Fruit fly (Drosophila melanogaster): ENCODE results near the gene ND-15.
A peak's percentile ranks its signal among the peaks of the same experiment; 100 is the strongest.

ND-15 gene

DNA sequence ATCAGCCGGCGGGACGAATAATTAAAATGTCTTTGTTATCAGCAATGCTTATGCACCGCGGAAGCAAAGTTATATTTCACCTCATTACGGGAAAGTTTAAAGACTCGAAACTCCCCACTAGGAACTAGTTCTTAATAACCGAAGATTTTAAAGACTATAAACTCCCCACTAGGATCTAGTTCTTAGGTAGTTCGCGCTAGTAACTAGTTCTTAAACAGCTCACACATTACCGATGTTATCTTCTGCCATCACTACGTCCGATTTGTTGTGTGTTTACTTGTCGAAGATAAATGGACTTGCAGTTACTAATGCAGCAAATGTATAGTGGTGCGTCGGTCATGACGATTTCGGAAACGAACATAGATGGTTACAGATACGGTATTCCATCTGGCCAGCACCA, 28.6 kb downstream of the ND-15 start, which contains the start of the genes CG31974 and CG11454:
Gene CG31974 (minus strand): TSS at position 4 of the 400 bp plus-strand sequence.
Gene CG11454 (plus strand): TSS at position 236 of the 400 bp plus-strand sequence.
- TF ChIP-seq cas (GFP tag; IDR thresholded peaks at IDR 0.05) (no peak), Gsc (GFP tag; IDR thresholded peaks at IDR 0.05) (no peak), CG2889 (GFP tag; IDR thresholded peaks at IDR 0.05) (no peak), CG8359 (GFP tag; optimal IDR thresholded peaks at IDR 0.05; ENCODE audit: borderline replicate concordance) (no peak), Rfx (GFP tag; IDR thresholded peaks at IDR 0.05) (peak; percentile 18; the same call in 1 of the 2 replicates), CG1602 (GFP tag; optimal IDR thresholded peaks at IDR 0.05) (no peak), Pdp1 (GFP tag; optimal IDR thresholded peaks at IDR 0.05) (peak in 1 of 2 experiments; percentile 63), CG3281 (GFP tag; optimal IDR thresholded peaks at IDR 0.05) (no peak), Hey (tag; optimal IDR thresholded peaks at IDR 0.05) (no peak), Eip74EF (GFP tag; optimal IDR thresholded peaks at IDR 0.05) (peak in 1 of 2 experiments; percentile 69), pum (GFP tag; optimal IDR thresholded peaks at IDR 0.05) (peak; percentile 0), onecut (GFP tag; IDR thresholded peaks at IDR 0.05) (no peak), ind (GFP tag; optimal IDR thresholded peaks at IDR 0.05) (no peak), CG10565 (GFP tag; optimal IDR thresholded peaks at IDR 0.05) (no peak), Bdp1 (GFP tag; optimal IDR thresholded peaks at IDR 0.05) (no peak), phol (tag; optimal IDR thresholded peaks at IDR 0.05) (no peak), CG34422 (GFP tag; IDR thresholded peaks at IDR 0.05) (no peak), CG11723 (GFP tag; optimal IDR thresholded peaks at IDR 0.05) (no peak), Antp (GFP tag; optimal IDR thresholded peaks at IDR 0.05) (no peak), stc (GFP tag; IDR thresholded peaks at IDR 0.05) (no peak; the same call in 1 of the 2 replicates), CG7556 (GFP tag; optimal IDR thresholded peaks at IDR 0.05) (no peak), tup (GFP tag; optimal IDR thresholded peaks at IDR 0.05) (no peak), TFAM (GFP tag; optimal IDR thresholded peaks at IDR 0.05) (no peak), E2f1 (GFP tag; IDR thresholded peaks at IDR 0.05) (no peak), CG15514 (GFP tag; optimal IDR thresholded peaks at IDR 0.05) (peak; percentile 100), CG17359 (tag; optimal IDR thresholded peaks at IDR 0.05) (no peak), CG5245 (GFP tag; optimal IDR thresholded peaks at IDR 0.05) (no peak), CG8281 (tag; optimal IDR thresholded peaks at IDR 0.05) (no peak), knrl (GFP tag; IDR thresholded peaks at IDR 0.05; ENCODE audit: partially characterized antibody) (peak; percentile 87), tap (tag; optimal IDR thresholded peaks at IDR 0.05) (no peak), CG10959 (GFP tag; IDR thresholded peaks at IDR 0.05) (no peak), maf-S (GFP tag; optimal IDR thresholded peaks at IDR 0.05) (no peak), CG4360 (GFP tag; IDR thresholded peaks at IDR 0.05) (no peak), dmrt99B (tag; optimal IDR thresholded peaks at IDR 0.05) (no peak), CG3838 (GFP tag; optimal IDR thresholded peaks at IDR 0.05) (no peak), CG12299 (tag; optimal IDR thresholded peaks at IDR 0.05) (no peak), row (GFP tag; IDR thresholded peaks at IDR 0.05) (peak; percentile 45; the same call in 1 of the 3 replicates), CG4424 (GFP tag; optimal IDR thresholded peaks at IDR 0.05) (no peak), Xrp1 (GFP tag; IDR thresholded peaks at IDR 0.05) (no peak), crol (GFP tag; IDR thresholded peaks at IDR 0.05) (no peak), CG4854 (GFP tag; optimal IDR thresholded peaks at IDR 0.05) (no peak), Sry-β (GFP tag; optimal IDR thresholded peaks at IDR 0.05) (peak; percentile 44), Drgx (GFP tag; IDR thresholded peaks at IDR 0.05) (no peak), CG10654 (GFP tag; optimal IDR thresholded peaks at IDR 0.05) (no peak), chif (GFP tag; optimal IDR thresholded peaks at IDR 0.05) (no peak), CG8290 (GFP tag; optimal IDR thresholded peaks at IDR 0.05) (no peak), CG8290 (tag; optimal IDR thresholded peaks at IDR 0.05) (peak in 1 of 2 experiments; percentile 49), Max (GFP tag; optimal IDR thresholded peaks at IDR 0.05) (no peak), pb (GFP tag; optimal IDR thresholded peaks at IDR 0.05) (no peak), CG10543 (GFP tag; optimal IDR thresholded peaks at IDR 0.05) (no peak), CG15601 (tag; optimal IDR thresholded peaks at IDR 0.05) (no peak), CG11560 (tag; IDR thresholded peaks at IDR 0.05) (no peak)
